Worm (Caenorhabditis elegans): ENCODE results near the gene C28A5.1.

ce11 chrIII:4441781-4442180 lies 7.6 kb upstream of the C28A5.1 start, which contains the start of gene nex-3:
- TF ChIP-seq unc-62 (GFP tag; optimal IDR thresholded peaks at IDR 0.05), result no peak
- TF ChIP-seq nhr-12 (tag; optimal IDR thresholded peaks at IDR 0.05), result no peak
- TF ChIP-seq ZK546.5 (tag; optimal IDR thresholded peaks at IDR 0.05), result no peak
- no peak for TF ChIP-seq nhr-43 (tag; optimal IDR thresholded peaks at IDR 0.05; ENCODE audit: poor library complexity, severe bottlenecking)
- TF ChIP-seq zag-1 (tag; optimal IDR thresholded peaks at IDR 0.05), result no peak
- TF ChIP-seq egl-27 (tag; optimal IDR thresholded peaks at IDR 0.05), result no peak
- TF ChIP-seq lin-39 (tag; optimal IDR thresholded peaks at IDR 0.05), result no peak
- TF ChIP-seq snpc-4 (tag; optimal IDR thresholded peaks at IDR 0.05), result no peak
- TF ChIP-seq pha-4 (tag; optimal IDR thresholded peaks at IDR 0.05), result no peak
- no peak for TF ChIP-seq fkh-2 (tag; optimal IDR thresholded peaks at IDR 0.05)
- TF ChIP-seq ceh-82 (tag; optimal IDR thresholded peaks at IDR 0.05), result no peak
